Fruit fly (Drosophila melanogaster) whole organism, wandering third instar larva: Measurements from ENCODE around the gene slif.

Experiments used
- Abd-B ChIP-seq: fragments of >200 bp; optimal IDR thresholded peaks from 2 replicates; lab custom pipeline; 2017; ENCODE audit warnings: missing biosample characterization, missing genetic modification characterization
- CG32264 ChIP-seq: fragments of 200-800 bp; sonication (Bioruptor generic); optimal IDR thresholded peaks from 2 replicates; lab custom pipeline; 2016; ENCODE audit warnings: missing biosample characterization, missing genetic modification characterization
- CG9705 ChIP-seq: fragments of 200-800 bp; sonication (Bioruptor generic); optimal IDR thresholded peaks from 2 replicates; lab custom pipeline; 2018; ENCODE audit warnings: missing biosample characterization, mild to moderate bottlenecking, missing genetic modification characterization
- CrebA ChIP-seq: fragments of 200-800 bp; sonication (Bioruptor generic); optimal IDR thresholded peaks from 2 replicates; lab custom pipeline; 2016; ENCODE audit warnings: missing biosample characterization, mild to moderate bottlenecking, missing genetic modification characterization, borderline replicate concordance
- Dif ChIP-seq: fragments of 200-275, 200-300 bp; sonication (Bioruptor generic); optimal IDR thresholded peaks from 2 replicates; lab custom pipeline; 2018; ENCODE audit warnings: missing biosample characterization, missing genetic modification characterization; ENCODE audit not compliant: partially characterized antibody
- GATAd ChIP-seq: sonication (Bioruptor generic); optimal IDR thresholded peaks from 2 replicates; lab custom pipeline; 2016; ENCODE audit warnings: missing biosample characterization, missing genetic modification characterization
- HLH106 ChIP-seq: fragments of 200-800 bp; optimal IDR thresholded peaks from 3 replicates; lab custom pipeline; 2019; ENCODE audit warnings: missing biosample characterization, mild to moderate bottlenecking, missing genetic modification characterization, moderate library complexity
- Hnf4 ChIP-seq: fragments of 200-800 bp; sonication (Bioruptor generic); optimal IDR thresholded peaks from 2 replicates; lab custom pipeline; 2016; ENCODE audit warnings: missing biosample characterization, mild to moderate bottlenecking, missing genetic modification characterization
- Mio ChIP-seq: sonication (Bioruptor generic); optimal IDR thresholded peaks from 2 replicates; lab custom pipeline; 2016; ENCODE audit warnings: missing biosample characterization, missing genetic modification characterization
- Myc ChIP-seq: fragments of >200 bp; optimal IDR thresholded peaks from 2 replicates; lab custom pipeline; 2017
- N ChIP-seq: fragments of >200 bp; optimal IDR thresholded peaks from 2 replicates; lab custom pipeline; 2018; ENCODE audit warnings: missing biosample characterization, missing external identifiers, missing genetic modification characterization
- OdsH ChIP-seq: fragments of 200-800 bp; sonication (Bioruptor generic); optimal IDR thresholded peaks from 2 replicates; lab custom pipeline; 2016; ENCODE audit warnings: missing biosample characterization, mild to moderate bottlenecking, missing genetic modification characterization
- Rel ChIP-seq, 2 experiments: fragments of 200-800 bp; sonication (Bioruptor generic) in 1 of 2; optimal IDR thresholded peaks; 2 replicates in 1 of 2; 3 replicates in 1 of 2; lab custom pipeline; 2016 to 2019; ENCODE audit warnings: mild to moderate bottlenecking in 2 of 2, missing biosample characterization in 2 of 2, missing genetic modification characterization in 2 of 2, moderate library complexity in 1 of 2
- Sp1 ChIP-seq: fragments of 200-800 bp; sonication (Bioruptor generic); optimal IDR thresholded peaks from 3 replicates; lab custom pipeline; 2019; ENCODE audit warnings: missing biosample characterization, mild to moderate bottlenecking, missing genetic modification characterization, moderate library complexity
- Vsx2 ChIP-seq: fragments of 200-300, 225-300 bp; sonication (Bioruptor generic); optimal IDR thresholded peaks from 2 replicates; lab custom pipeline; 2018; ENCODE audit warnings: missing biosample characterization, missing genetic modification characterization; ENCODE audit not compliant: partially characterized antibody
- br ChIP-seq: fragments of 200-800 bp; sonication (Bioruptor generic); optimal IDR thresholded peaks from 2 replicates; lab custom pipeline; 2016; ENCODE audit warnings: missing biosample characterization, missing genetic modification characterization
- brk ChIP-seq: fragments of 200-800 bp; sonication (Bioruptor generic); optimal IDR thresholded peaks from 2 replicates; lab custom pipeline; 2016; ENCODE audit warnings: missing biosample characterization, mild to moderate bottlenecking, missing genetic modification characterization
- dl ChIP-seq, 2 experiments: fragments of 175-275, 200-275 bp in 1 of 2; fragments of 200-275 bp in 1 of 2; sonication (Bioruptor generic); optimal IDR thresholded peaks; lab custom pipeline; 2018; ENCODE audit warnings: mild to moderate bottlenecking in 2 of 2, missing biosample characterization in 2 of 2, missing genetic modification characterization in 2 of 2, moderate library complexity in 2 of 2; ENCODE audit not compliant: partially characterized antibody in 2 of 2, insufficient read depth in 1 of 2
- ey ChIP-seq: fragments of 200-800 bp; sonication (Bioruptor generic); optimal IDR thresholded peaks from 2 replicates; lab custom pipeline; 2016; ENCODE audit warnings: missing biosample characterization, missing genetic modification characterization
- foxo ChIP-seq, 2 experiments: fragments of 200-800 bp; sonication (Bioruptor generic); optimal IDR thresholded peaks; 2 replicates in 1 of 2; 3 replicates in 1 of 2; lab custom pipeline; 2016 to 2017; ENCODE audit warnings: missing biosample characterization in 2 of 2, missing genetic modification characterization in 2 of 2
- fru ChIP-seq: fragments of 200-800 bp; sonication (Bioruptor generic); optimal IDR thresholded peaks from 3 replicates; lab custom pipeline; 2016; ENCODE audit warnings: missing biosample characterization, mild to moderate bottlenecking, missing genetic modification characterization
- h ChIP-seq: fragments of 200-800 bp; sonication (Bioruptor generic); optimal IDR thresholded peaks from 3 replicates; lab custom pipeline; 2016; ENCODE audit warnings: missing biosample characterization, mild to moderate bottlenecking, missing genetic modification characterization
- jim ChIP-seq: fragments of 175-275, 200-325 bp; sonication (Bioruptor generic); optimal IDR thresholded peaks from 2 replicates; lab custom pipeline; 2016; ENCODE audit warnings: missing biosample characterization, mild to moderate bottlenecking, missing genetic modification characterization
- pan ChIP-seq: fragments of >200 bp; optimal IDR thresholded peaks from 2 replicates; lab custom pipeline; 2017
- psq ChIP-seq: fragments of 200-800 bp; sonication (Bioruptor generic); optimal IDR thresholded peaks from 3 replicates; lab custom pipeline; 2017; ENCODE audit warnings: missing biosample characterization, mild to moderate bottlenecking, missing genetic modification characterization, moderate library complexity
- rgr ChIP-seq: fragments of 200-800 bp; sonication (Bioruptor generic); optimal IDR thresholded peaks from 3 replicates; lab custom pipeline; 2016; ENCODE audit warnings: missing biosample characterization, mild to moderate bottlenecking, missing genetic modification characterization
- sage ChIP-seq: fragments of 200-800 bp; sonication (Bioruptor generic); optimal IDR thresholded peaks from 2 replicates; lab custom pipeline; 2016; ENCODE audit warnings: missing biosample characterization, mild to moderate bottlenecking, missing genetic modification characterization
- sv ChIP-seq: fragments of 200-800 bp; sonication (Bioruptor generic); optimal IDR thresholded peaks from 3 replicates; lab custom pipeline; 2016; ENCODE audit warnings: missing biosample characterization, missing genetic modification characterization

The slif gene

dm6 chr3L:22839243-22839642 is 41.6 kb upstream of the slif start:
- TF ChIP-seq Mio (GFP tag; lab: Kevin White, UChicago) (no peak), Dif (peak; percentile 5)

- TF ChIP-seq Sp1 = peak; percentile 68
- no peak for TF ChIP-seq brk (GFP tag; lab: Kevin White, UChicago)
- peak; percentile 90 for TF ChIP-seq Vsx2 (GFP tag; lab: Kevin White, UChicago)
- TF ChIP-seq h = peak; percentile 67
- TF ChIP-seq Mio (GFP tag; lab: Kevin White, UChicago) = no peak
- no peak for TF ChIP-seq Rel (GFP tag; optimal IDR thresholded peaks at IDR 0.05; lab: Kevin White, UChicago)
- peak; percentile 47 for TF ChIP-seq Rel (tag; optimal IDR thresholded peaks at IDR 0.05; lab: Kevin White, UChicago)
- TF ChIP-seq foxo (GFP tag; optimal IDR thresholded peaks at IDR 0.05; lab: Kevin White, UChicago) = no peak
- TF ChIP-seq br = peak; percentile 30
- TF ChIP-seq HLH106 = peak; percentile 14
- TF ChIP-seq Myc (lab: Kevin White, UChicago) = no peak
- peak; percentile 62 to 72 for TF ChIP-seq dl (GFP tag; optimal IDR thresholded peaks at IDR 0.05; lab: Kevin White, UChicago; ENCODE audit: insufficient read depth in 1 of 2, partially characterized antibody in 2 of 2)
- TF ChIP-seq Dif = peak; percentile 80
- TF ChIP-seq jim (GFP tag; lab: Kevin White, UChicago) = peak; percentile 96
- peak; percentile 26 for TF ChIP-seq fru
- TF ChIP-seq CrebA (GFP tag; lab: Kevin White, UChicago) = peak; percentile 36
- TF ChIP-seq psq (GFP tag; lab: Kevin White, UChicago) = peak; percentile 80
- no peak for TF ChIP-seq ey (GFP tag; lab: Kevin White, UChicago)
- TF ChIP-seq, all 38 proteins: peak for 12
These were observed 41.1 kb upstream of the slif start for dm6 chr3L:22839726-22840228.

DNA sequence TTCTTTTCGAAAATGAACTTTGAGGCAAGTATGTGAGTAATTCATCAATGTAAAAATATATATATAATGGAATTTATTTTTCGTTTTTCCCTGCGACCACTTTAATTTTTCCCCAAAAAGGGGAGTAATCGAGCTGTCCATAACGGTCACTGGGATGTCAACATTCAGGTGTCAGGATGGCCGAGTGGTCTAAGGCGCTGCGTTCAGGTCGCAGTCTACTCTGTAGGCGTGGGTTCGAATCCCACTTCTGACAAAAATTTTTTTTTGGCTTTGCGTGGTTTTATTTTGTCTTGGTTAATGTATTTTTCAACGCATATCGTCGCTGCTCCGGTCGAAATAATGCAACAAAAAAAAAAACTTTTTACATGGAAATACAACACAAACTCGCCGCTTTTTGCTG is 37.8 kb upstream of the slif start:
- TF ChIP-seq Rel (GFP tag; optimal IDR thresholded peaks at IDR 0.05; lab: Kevin White, UChicago) (no peak), Rel (tag; optimal IDR thresholded peaks at IDR 0.05; lab: Kevin White, UChicago) (peak; percentile 15), Vsx2 (GFP tag; lab: Kevin White, UChicago) (no peak)
- TF ChIP-seq, all 38 proteins: peak for 1

DNA sequence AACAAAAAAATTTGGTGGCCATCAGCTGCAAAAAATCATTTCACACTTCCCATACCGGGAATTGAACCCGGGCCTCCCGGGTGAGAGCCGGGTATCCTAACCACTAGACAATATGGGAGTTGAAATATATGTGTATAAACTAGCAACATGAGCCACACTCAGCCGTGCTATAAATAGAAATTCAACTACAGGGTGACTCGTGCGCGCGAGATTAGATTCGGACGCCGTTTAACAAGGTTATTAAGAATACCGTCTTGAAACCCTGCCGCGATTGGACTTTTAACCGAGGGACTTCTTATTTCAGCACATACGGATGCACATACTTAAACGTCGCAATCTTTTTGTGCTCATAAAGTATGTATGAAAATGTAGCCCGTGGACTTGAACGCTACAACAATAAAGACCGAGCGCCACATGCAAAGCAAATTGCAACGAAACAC is 33.1 kb upstream of the slif start:
- TF ChIP-seq Dif (peak; percentile 14), Hnf4 (GFP tag; lab: Kevin White, UChicago) (peak; percentile 47), sage (GFP tag; lab: Kevin White, UChicago) (no peak), jim (GFP tag; lab: Kevin White, UChicago) (no peak), h (peak; percentile 6), OdsH (no peak), sv (GFP tag; lab: Kevin White, UChicago) (no peak), CG32264 (GFP tag; lab: Kevin White, UChicago) (no peak), foxo (GFP tag; optimal IDR thresholded peaks at IDR 0.05; lab: Kevin White, UChicago) (no peak), pan (lab: Kevin White, UChicago) (no peak), Rel (GFP tag; optimal IDR thresholded peaks at IDR 0.05; lab: Kevin White, UChicago) (no peak), Rel (tag; optimal IDR thresholded peaks at IDR 0.05; lab: Kevin White, UChicago) (peak; percentile 35), CG9705 (no peak), rgr (peak; percentile 17), CrebA (GFP tag; lab: Kevin White, UChicago) (peak; percentile 78), N (GFP tag; lab: Kevin White, UChicago) (no peak)

dm6 chr3L:22848940-22849339 is 31.9 kb upstream of the slif start:
- TF ChIP-seq GATAd (GFP tag; lab: Kevin White, UChicago) (no peak), foxo (GFP tag; optimal IDR thresholded peaks at IDR 0.05; lab: Kevin White, UChicago) (no peak), CrebA (GFP tag; lab: Kevin White, UChicago) (no peak), HLH106 (no peak), Myc (lab: Kevin White, UChicago) (no peak), Abd-B (GFP tag; lab: Kevin White, UChicago) (no peak), Rel (GFP tag; optimal IDR thresholded peaks at IDR 0.05; lab: Kevin White, UChicago) (no peak), Rel (tag; optimal IDR thresholded peaks at IDR 0.05; lab: Kevin White, UChicago) (no peak), br (no peak)
- TF ChIP-seq, all 38 proteins: peak for 0
